Fruit fly (Drosophila melanogaster) whole organism, embryonic: ENCODE measurements around the gene Cep97.

ENCODE experiments used
- CG1024 ChIP-seq: fragments of 200-800 bp; sonication (Bioruptor generic); IDR thresholded peaks from 2 replicates; pipeline ENCODE4 v1.3.6; 2022; ENCODE audit warnings: missing biosample characterization, missing genetic modification characterization
- CG10462 ChIP-seq: fragments of 200-800 bp; sonication (Bioruptor generic); optimal IDR thresholded peaks from 2 replicates; lab custom pipeline; 2016; ENCODE audit warnings: missing biosample characterization, missing genetic modification characterization
- CG11504 ChIP-seq: fragments of 200-800 bp; sonication (Bioruptor generic); optimal IDR thresholded peaks from 3 replicates; lab custom pipeline; 2019; ENCODE audit warnings: missing biosample characterization, mild to moderate bottlenecking, missing genetic modification characterization, moderate library complexity
- CG13123 ChIP-seq: fragments of 200-800 bp; sonication (Bioruptor generic); optimal IDR thresholded peaks from 2 replicates; lab custom pipeline; 2016; ENCODE audit warnings: missing biosample characterization, missing genetic modification characterization
- CG13287 ChIP-seq: fragments of 200-800 bp; sonication (Bioruptor generic); IDR thresholded peaks from 2 replicates; pipeline ENCODE4 v1.3.6; 2022; ENCODE audit warnings: missing biosample characterization, missing genetic modification characterization; ENCODE audit not compliant: partially characterized antibody
- CG13624 ChIP-seq: fragments of 200-800 bp; sonication (Bioruptor generic); optimal IDR thresholded peaks from 2 replicates; lab custom pipeline; 2016; ENCODE audit warnings: missing biosample characterization, missing genetic modification characterization
- CG13775 ChIP-seq: fragments of 200-800 bp; sonication (Bioruptor generic); optimal IDR thresholded peaks from 3 replicates; lab custom pipeline; 2017; ENCODE audit warnings: missing biosample characterization, mild to moderate bottlenecking, missing genetic modification characterization
- CG14667 ChIP-seq: fragments of 200-800 bp; sonication (Bioruptor generic); IDR thresholded peaks from 2 replicates; pipeline ENCODE4 v1.3.6; 2022; ENCODE audit warnings: missing biosample characterization, missing genetic modification characterization
- CG1647 ChIP-seq: fragments of 200-800 bp; sonication (Bioruptor generic); optimal IDR thresholded peaks from 3 replicates; lab custom pipeline; 2016; ENCODE audit warnings: missing biosample characterization, missing genetic modification characterization
- CG18764 ChIP-seq: fragments of 200-800 bp; sonication (Bioruptor generic); optimal IDR thresholded peaks from 3 replicates; lab custom pipeline; 2016; ENCODE audit warnings: missing biosample characterization, missing genetic modification characterization
- CG2199 ChIP-seq: fragments of 200-800 bp; sonication (Bioruptor generic); IDR thresholded peaks from 3 replicates; pipeline ENCODE4 v1.3.6; 2022; ENCODE audit warnings: missing biosample characterization, missing genetic modification characterization
- CG2712 ChIP-seq: fragments of 200-800 bp; optimal IDR thresholded peaks from 3 replicates; lab custom pipeline; 2019; ENCODE audit warnings: missing biosample characterization, mild to moderate bottlenecking, missing genetic modification characterization, moderate library complexity
- CG3407 ChIP-seq: fragments of 200-800 bp; sonication (Bioruptor generic); optimal IDR thresholded peaks from 2 replicates; lab custom pipeline; 2018; ENCODE audit warnings: missing biosample characterization, mild to moderate bottlenecking, missing genetic modification characterization
- CG4404 ChIP-seq: fragments of 200-800 bp; sonication (Bioruptor generic); IDR thresholded peaks from 2 replicates; pipeline ENCODE4 v1.3.6; 2022; ENCODE audit warnings: missing biosample characterization, missing genetic modification characterization
- CG4617 ChIP-seq: fragments of 200-800 bp; sonication (Bioruptor generic); optimal IDR thresholded peaks from 3 replicates; lab custom pipeline; 2016; ENCODE audit warnings: missing biosample characterization, missing genetic modification characterization, borderline replicate concordance
- CG5245 ChIP-seq: fragments of 200-800 bp; sonication (Bioruptor generic); optimal IDR thresholded peaks from 3 replicates; lab custom pipeline; 2016; ENCODE audit warnings: missing biosample characterization, missing genetic modification characterization
- CG7556 ChIP-seq: fragments of 200-800 bp; sonication (Bioruptor generic); optimal IDR thresholded peaks from 2 replicates; lab custom pipeline; 2017; ENCODE audit warnings: missing biosample characterization, mild to moderate bottlenecking, missing genetic modification characterization
- CG7928 ChIP-seq: fragments of 200-800 bp; sonication (Bioruptor generic); optimal IDR thresholded peaks from 2 replicates; lab custom pipeline; 2017; ENCODE audit warnings: missing biosample characterization, mild to moderate bottlenecking, missing genetic modification characterization
- CG9932 ChIP-seq: fragments of 200-800 bp; sonication (Bioruptor generic); IDR thresholded peaks from 2 replicates; pipeline ENCODE4 v1.3.6; 2022; ENCODE audit warnings: missing biosample characterization, missing genetic modification characterization
- CHES-1-like ChIP-seq: fragments of 200-800 bp; sonication (Bioruptor generic); optimal IDR thresholded peaks from 2 replicates; lab custom pipeline; 2016; ENCODE audit warnings: missing biosample characterization, missing genetic modification characterization
- CoRest ChIP-seq: fragments of 200-800 bp; sonication (Bioruptor generic); optimal IDR thresholded peaks from 3 replicates; lab custom pipeline; 2018; ENCODE audit warnings: missing biosample characterization, mild to moderate bottlenecking, missing genetic modification characterization, moderate library complexity
- D ChIP-seq, 2 experiments: fragments of 200-800 bp in 1 of 2; fragments of >200 bp in 1 of 2; sonication (Bioruptor generic) in 1 of 2; optimal IDR thresholded peaks; 2 replicates in 1 of 2; 3 replicates in 1 of 2; lab custom pipeline; 2017; ENCODE audit warnings: mild to moderate bottlenecking in 1 of 2, missing biosample characterization in 1 of 2, missing genetic modification characterization in 1 of 2, missing genetic modification reagents in 1 of 2
- D19B ChIP-seq: fragments of 200-800 bp; sonication (Bioruptor generic); optimal IDR thresholded peaks from 2 replicates; lab custom pipeline; 2017; ENCODE audit warnings: missing biosample characterization, mild to moderate bottlenecking, missing genetic modification characterization
- Dll ChIP-seq: fragments of 200-800 bp; sonication (Bioruptor generic); IDR thresholded peaks from 4 replicates; pipeline ENCODE4 v1.3.6; 2022; ENCODE audit warnings: missing biosample characterization, missing genetic modification characterization; ENCODE audit not compliant: partially characterized antibody
- Hr3 ChIP-seq: fragments of 200-800 bp; sonication (Bioruptor generic); optimal IDR thresholded peaks from 3 replicates; lab custom pipeline; 2016; ENCODE audit warnings: missing biosample characterization, missing genetic modification characterization
- Kr ChIP-seq: fragments of 200-800 bp; sonication (Bioruptor generic); optimal IDR thresholded peaks from 2 replicates; lab custom pipeline; 2017; ENCODE audit warnings: missing biosample characterization, mild to moderate bottlenecking, missing genetic modification characterization
- NK7.1 ChIP-seq: fragments of 200-800 bp; sonication (Bioruptor generic); optimal IDR thresholded peaks from 3 replicates; lab custom pipeline; 2016; ENCODE audit warnings: missing biosample characterization, missing genetic modification characterization
- Neu2 ChIP-seq: fragments of 200-800 bp; sonication (Bioruptor generic); optimal IDR thresholded peaks from 3 replicates; lab custom pipeline; 2016; ENCODE audit warnings: missing biosample characterization, missing genetic modification characterization, borderline replicate concordance
- Oaz ChIP-seq: fragments of 200-800 bp; sonication (Bioruptor generic); IDR thresholded peaks from 2 replicates; pipeline ENCODE4 v1.3.6; 2022; ENCODE audit warnings: missing biosample characterization, missing genetic modification characterization
- Pdp1 ChIP-seq, 2 experiments: fragments of 200-800 bp; sonication (Bioruptor generic); optimal IDR thresholded peaks; 3 replicates each; lab custom pipeline; 2016; ENCODE audit warnings: missing biosample characterization in 2 of 2, missing genetic modification characterization in 2 of 2, mild to moderate bottlenecking in 1 of 2, moderate library complexity in 1 of 2
- Sry-δ ChIP-seq: fragments of 200-800 bp; sonication (Bioruptor generic); optimal IDR thresholded peaks from 2 replicates; lab custom pipeline; 2016; ENCODE audit warnings: missing biosample characterization, missing genetic modification characterization
- Ssrp ChIP-seq: fragments of 200-800 bp; sonication (Bioruptor generic); optimal IDR thresholded peaks from 2 replicates; lab custom pipeline; 2018; ENCODE audit warnings: missing biosample characterization, mild to moderate bottlenecking, missing genetic modification characterization, moderate library complexity
- Xbp1 ChIP-seq: fragments of 200-800 bp; sonication (Bioruptor generic); optimal IDR thresholded peaks from 3 replicates; lab custom pipeline; 2016; ENCODE audit warnings: missing biosample characterization, mild to moderate bottlenecking, missing genetic modification characterization
- crc ChIP-seq: fragments of 200-800 bp; sonication (Bioruptor generic); optimal IDR thresholded peaks from 2 replicates; lab custom pipeline; 2016; ENCODE audit warnings: missing biosample characterization, missing genetic modification characterization
- croc ChIP-seq: fragments of 200-800 bp; sonication (Bioruptor generic); conservative IDR thresholded peaks from 3 replicates; pipeline ENCODE4 v1.3.6; 2022; ENCODE audit warnings: missing biosample characterization, missing genetic modification characterization
- crp ChIP-seq, 2 experiments: fragments of 200-800 bp; sonication (Bioruptor generic); optimal IDR thresholded peaks; 2 replicates in 1 of 2; 3 replicates in 1 of 2; lab custom pipeline; 2017; ENCODE audit warnings: missing biosample characterization in 2 of 2, missing genetic modification characterization in 2 of 2, mild to moderate bottlenecking in 1 of 2, moderate library complexity in 1 of 2
- esg ChIP-seq: fragments of 200-800 bp; sonication (Bioruptor generic); conservative IDR thresholded peaks from 2 replicates; pipeline ENCODE4 v1.3.6; 2022; ENCODE audit warnings: missing biosample characterization, missing genetic modification characterization
- pan ChIP-seq, 4 experiments: fragments of >200 bp in 3 of 4; fragments of 200-800 bp in 1 of 4; sonication (Bioruptor generic) in 1 of 4; optimal IDR thresholded peaks in 3 of 4; IDR thresholded peaks in 1 of 4; 2 replicates each; pipeline versions ENCODE4 v1.3.6 to Lab custom; 2017 to 2022; ENCODE audit warnings: missing biosample characterization in 2 of 4, missing genetic modification characterization in 2 of 4, mixed read lengths in 1 of 4
- pita ChIP-seq: fragments of 200-800 bp; sonication (Bioruptor generic); optimal IDR thresholded peaks from 2 replicates; lab custom pipeline; 2017; ENCODE audit warnings: missing biosample characterization, mild to moderate bottlenecking, missing genetic modification characterization
- prd ChIP-seq, 3 experiments: fragments of >200 bp in 2 of 3; fragments of 200-800 bp in 1 of 3; sonication (Bioruptor generic) in 1 of 3; optimal IDR thresholded peaks in 2 of 3; IDR thresholded peaks in 1 of 3; 2 replicates in 2 of 3; 3 replicates in 1 of 3; pipeline versions ENCODE4 v1.3.6 to Lab custom; 2017 to 2022; ENCODE audit warnings: missing biosample characterization in 1 of 3, missing genetic modification characterization in 1 of 3
- pros ChIP-seq: fragments of 200-800 bp; sonication (Bioruptor generic); optimal IDR thresholded peaks from 3 replicates; lab custom pipeline; 2019; ENCODE audit warnings: missing biosample characterization, mild to moderate bottlenecking, missing genetic modification characterization, moderate library complexity
- sc ChIP-seq, 3 experiments: fragments of >200 bp in 2 of 3; fragments of 200-800 bp in 1 of 3; sonication (Bioruptor generic) in 1 of 3; optimal IDR thresholded peaks; 2 replicates in 2 of 3; 3 replicates in 1 of 3; lab custom pipeline; 2017; ENCODE audit warnings: mild to moderate bottlenecking in 1 of 3, missing biosample characterization in 1 of 3, missing genetic modification characterization in 1 of 3, missing genetic modification reagents in 1 of 3
- sens ChIP-seq: fragments of 200-800 bp; sonication (Bioruptor generic); peaks from one replicate; lab custom pipeline; 2016; ENCODE audit warnings: missing biosample characterization, missing genetic modification characterization
- wdn ChIP-seq: fragments of 200-800 bp; sonication (Bioruptor generic); IDR thresholded peaks from 2 replicates; pipeline ENCODE4 v1.3.6; 2022; ENCODE audit warnings: missing biosample characterization, missing genetic modification characterization
- wek ChIP-seq: fragments of 200-800 bp; sonication (Bioruptor generic); optimal IDR thresholded peaks from 3 replicates; lab custom pipeline; 2018; ENCODE audit warnings: missing biosample characterization, mild to moderate bottlenecking, missing genetic modification characterization, moderate library complexity
- zfh1 ChIP-seq: fragments of 200-800 bp; sonication (Bioruptor generic); IDR thresholded peaks from 3 replicates; pipeline ENCODE4 v1.3.6; 2022; ENCODE audit warnings: missing biosample characterization, missing genetic modification characterization

Cep97 gene

DNA sequence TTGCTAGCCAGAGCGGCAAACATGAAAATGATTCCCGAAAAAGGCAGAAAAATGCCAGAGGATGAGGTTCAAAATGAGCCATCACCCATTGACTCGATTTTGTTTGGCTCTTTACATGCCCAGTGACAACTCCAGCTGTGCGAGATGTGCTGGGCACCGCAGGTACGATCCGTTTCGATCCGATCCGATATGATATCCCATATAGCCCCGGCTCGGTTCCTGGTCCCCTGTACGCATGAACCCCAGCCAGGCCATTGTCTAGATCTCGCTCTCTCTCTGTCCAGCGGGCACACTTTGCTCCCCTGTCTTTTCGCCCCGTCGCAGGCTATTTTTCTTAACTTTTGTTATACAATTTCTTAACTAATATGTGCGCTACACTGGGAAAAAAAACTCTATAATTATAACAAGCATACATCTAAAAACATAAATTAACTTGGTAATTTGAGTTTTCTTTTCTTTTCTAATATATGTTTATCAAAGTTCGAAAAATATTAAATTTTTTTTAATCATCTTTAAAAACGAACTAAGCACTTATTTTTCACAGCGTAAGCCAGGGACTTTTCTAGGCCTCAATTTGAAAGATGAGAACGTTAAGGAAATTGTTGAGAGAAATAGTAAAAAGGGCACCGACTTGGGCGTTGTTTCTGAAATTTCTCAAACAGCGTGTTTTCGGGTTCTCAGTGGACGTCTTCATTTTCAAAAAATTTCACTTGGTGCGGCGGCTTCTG lies 39.9 kb upstream of the Cep97 start (continued):
- TF ChIP-seq crp (GFP tag; optimal IDR thresholded peaks at IDR 0.05; lab: Kevin White, UChicago) (peak in 1 of 2 experiments; percentile 10), pan (optimal IDR thresholded peaks at IDR 0.05; lab: Kevin White, UChicago) (no peak), pan (GFP tag; optimal IDR thresholded peaks at IDR 0.05 in 1 of 2, IDR thresholded peaks at IDR 0.05 in 1 of 2) (peak in 1 of 2 experiments; percentile 26), Sry-δ (peak; percentile 9), CG11504 (tag; lab: Kevin White, UChicago) (no peak), CoRest (tag; lab: Kevin White, UChicago) (peak; percentile 86), D19B (no peak), esg (0 out of 2 replicates have a peak, but pooled peaks have one; percentile 29), NK7.1 (no peak), pros (GFP tag; lab: Kevin White, UChicago) (peak; percentile 97), zfh1 (GFP tag; lab: Robert Waterston, UW) (peak; percentile 83), Kr (GFP tag; lab: Kevin White, UChicago) (peak; percentile 79), D (optimal IDR thresholded peaks at IDR 0.05; lab: Kevin White, UChicago) (peak; percentile 40), D (GFP tag; optimal IDR thresholded peaks at IDR 0.05; lab: Kevin White, UChicago) (peak; percentile 85), Pdp1 (GFP tag; optimal IDR thresholded peaks at IDR 0.05; lab: Kevin White, UChicago) (peak in 1 of 2 experiments; percentile 35), CG9932 (no peak), pita (GFP tag; lab: Kevin White, UChicago) (no peak), CG4617 (peak; percentile 13), sens (GFP tag; lab: Kevin White, UChicago) (peak; percentile 97), CG10462 (GFP tag; lab: Kevin White, UChicago) (peak; percentile 58), Ssrp (tag; lab: Kevin White, UChicago) (peak; percentile 76), Xbp1 (GFP tag; lab: Kevin White, UChicago) (peak; percentile 42), CHES-1-like (peak; percentile 46), CG4404 (GFP tag; lab: Robert Waterston, UW) (peak; percentile 94), crc (GFP tag; lab: Kevin White, UChicago) (no peak), Oaz (GFP tag; lab: Robert Waterston, UW) (no peak), sc (optimal IDR thresholded peaks at IDR 0.05; lab: Kevin White, UChicago) (no peak), sc (GFP tag; optimal IDR thresholded peaks at IDR 0.05; lab: Kevin White, UChicago) (peak; percentile 66), CG7556 (GFP tag; lab: Kevin White, UChicago) (peak; percentile 86), croc (GFP tag; lab: Robert Waterston, UW) (peak; percentile 77), CG14667 (GFP tag; lab: Robert Waterston, UW) (peak; percentile 21; the same call in 1 of the 2 replicates), CG1024 (GFP tag; lab: Robert Waterston, UW) (peak; percentile 53; the same call in 1 of the 2 replicates), wdn (GFP tag; lab: Robert Waterston, UW) (no peak), Neu2 (GFP tag; lab: Kevin White, UChicago) (peak; percentile 57), CG3407 (GFP tag; lab: Kevin White, UChicago) (peak; percentile 85), CG7928 (GFP tag; lab: Kevin White, UChicago) (no peak), CG18764 (GFP tag; lab: Kevin White, UChicago) (peak; percentile 58), CG5245 (GFP tag; lab: Kevin White, UChicago) (peak; percentile 57), CG2199 (GFP tag; lab: Robert Waterston, UW) (peak; percentile 78; the same call in 2 of the 3 replicates), CG1647 (GFP tag; lab: Kevin White, UChicago) (no peak), prd (optimal IDR thresholded peaks at IDR 0.05; lab: Kevin White, UChicago) (no peak), prd (GFP tag; IDR thresholded peaks at IDR 0.05; lab: Robert Waterston, UW) (peak; percentile 88), Hr3 (peak; percentile 60), CG13123 (peak; percentile 23), CG13624 (GFP tag; lab: Kevin White, UChicago) (no peak), CG2712 (tag; lab: Kevin White, UChicago) (peak; percentile 96), CG13775 (GFP tag; lab: Kevin White, UChicago) (peak; percentile 82), wek (no peak), Dll (GFP tag; lab: Robert Waterston, UW) (no peak), CG13287 (GFP tag; lab: Robert Waterston, UW) (no peak)
